Worm (Caenorhabditis elegans) whole organism, late embryonic: ENCODE results near the gene F13H8.5.

Experiments used
- C08G9.2 ChIP-seq: sonication (generic microtip); optimal IDR thresholded peaks from 2 replicates; lab custom pipeline; 2016; ENCODE audit warnings: mild to moderate bottlenecking, missing genetic modification characterization, moderate library complexity, missing compliant biosample characterization
- F13H6.1 ChIP-seq: sonication (generic microtip); optimal IDR thresholded peaks from 2 replicates; lab custom pipeline; 2016; ENCODE audit warnings: missing genetic modification characterization, missing compliant biosample characterization
- ama-1 ChIP-seq: fragments of 150-350 bp; optimal IDR thresholded peaks from 2 replicates; lab custom pipeline; 2014
- ceh-9 ChIP-seq: sonication (generic microtip); optimal IDR thresholded peaks from 2 replicates; lab custom pipeline; 2016; ENCODE audit warnings: mild to moderate bottlenecking, missing genetic modification characterization, inconsistent platforms, missing compliant biosample characterization
- fkh-10 ChIP-seq: fragments of 150-350 bp; optimal IDR thresholded peaks from 2 replicates; lab custom pipeline; 2014; ENCODE audit warnings: missing biosample characterization, missing genetic modification reagents, missing genetic modification characterization
- hlh-13 ChIP-seq: fragments of 200-800 bp; sonication (Bioruptor generic); optimal IDR thresholded peaks from 2 replicates; lab custom pipeline; 2018; ENCODE audit warnings: mild to moderate bottlenecking, missing genetic modification characterization, missing compliant biosample characterization
- hlh-8 ChIP-seq: sonication (generic microtip); optimal IDR thresholded peaks from 2 replicates; lab custom pipeline; 2016; ENCODE audit warnings: missing genotype, missing genetic modification characterization, missing compliant biosample characterization
- nfya-1 ChIP-seq: sonication (generic microtip); optimal IDR thresholded peaks from 2 replicates; lab custom pipeline; 2017; ENCODE audit warnings: missing genetic modification characterization, mild to moderate bottlenecking, missing compliant biosample characterization, antibody characterized with exemption, moderate library complexity
- pax-1 ChIP-seq: fragments of 150-350 bp; optimal IDR thresholded peaks from 2 replicates; lab custom pipeline; 2014; ENCODE audit warnings: missing biosample characterization, missing genetic modification characterization
- ref-2 ChIP-seq: sonication (generic microtip); optimal IDR thresholded peaks from 2 replicates; lab custom pipeline; 2016; ENCODE audit warnings: missing genetic modification characterization, missing compliant biosample characterization
- sox-2 ChIP-seq: fragments of 200-800 bp; sonication (Bioruptor generic); IDR thresholded peaks from 2 replicates; pipeline ENCODE4 v1.3.6; 2022; ENCODE audit warnings: missing genetic modification reagents, missing genetic modification characterization, missing compliant biosample characterization
- syd-9 ChIP-seq: sonication (generic microtip); optimal IDR thresholded peaks from 2 replicates; lab custom pipeline; 2016; ENCODE audit warnings: mild to moderate bottlenecking, missing genetic modification characterization, moderate library complexity, missing compliant biosample characterization
- unc-86 ChIP-seq: sonication (generic microtip); optimal IDR thresholded peaks from 2 replicates; lab custom pipeline; 2016; ENCODE audit warnings: missing genetic modification characterization, missing compliant biosample characterization

DNA sequence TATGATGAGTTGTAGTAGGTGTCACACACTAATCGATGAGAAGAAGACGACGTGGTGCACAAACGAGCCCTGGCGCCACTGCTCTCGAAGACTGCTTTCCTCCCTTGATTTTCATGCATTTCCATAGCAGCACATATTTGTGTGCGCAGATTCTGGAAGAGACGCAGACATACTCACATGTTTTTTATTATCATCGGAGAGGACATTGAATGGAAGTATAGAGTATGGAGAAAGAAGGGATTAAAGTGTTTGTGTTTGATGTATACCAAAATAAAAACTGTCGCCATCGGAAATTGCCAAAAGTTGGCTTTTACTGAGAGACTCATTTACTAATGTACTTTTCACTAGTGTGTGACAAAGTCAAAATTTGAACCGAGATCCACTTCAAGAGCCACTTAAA, 38.3 kb upstream of the F13H8.5 start, which contains the start of gene mps-1:
- no peak for TF ChIP-seq fkh-10 (GFP tag; lab: Kevin White, UChicago)
- TF ChIP-seq sox-2 (GFP tag; lab: Robert Waterston, UW): no peak
- no peak for TF ChIP-seq F13H6.1 (tag; lab: Kevin White, UChicago)
- no peak for TF ChIP-seq pax-1
- TF ChIP-seq syd-9 (tag; lab: Kevin White, UChicago): no peak
- TF ChIP-seq unc-86 (tag; lab: Kevin White, UChicago): no peak
- TF ChIP-seq nfya-1: no peak
- TF ChIP-seq ref-2 (tag; lab: Kevin White, UChicago): no peak
- no peak for TF ChIP-seq hlh-13 (GFP tag; lab: Kevin White, UChicago)
- no peak for TF ChIP-seq C08G9.2 (tag; lab: Kevin White, UChicago)
- no peak for TF ChIP-seq hlh-8 (tag; lab: Kevin White, UChicago)
- TF ChIP-seq ceh-9 (tag; lab: Kevin White, UChicago): no peak
- TF ChIP-seq ama-1 (lab: Kevin White, UChicago): no peak
